Worm (Caenorhabditis elegans) whole organism, L2 larva: Measurements from ENCODE around the gene ZK1240.5.

Experiments used
- C34F6.9 ChIP-seq: fragments of 150-350 bp; optimal IDR thresholded peaks from 2 replicates; lab custom pipeline; 2014; ENCODE audit warnings: missing biosample characterization, missing genetic modification characterization
- ZK546.5 ChIP-seq: sonication (generic microtip); optimal IDR thresholded peaks from 2 replicates; lab custom pipeline; 2017; ENCODE audit warnings: missing biosample characterization, missing genetic modification characterization
- aly-2 ChIP-seq: fragments of 150-350 bp; optimal IDR thresholded peaks from 2 replicates; lab custom pipeline; 2014; ENCODE audit warnings: missing biosample characterization, missing genetic modification characterization
- ama-1 ChIP-seq: fragments of 150-350 bp; optimal IDR thresholded peaks from 2 replicates; lab custom pipeline; 2018; ENCODE audit warnings: inconsistent platforms
- blmp-1 ChIP-seq: sonication (generic microtip); optimal IDR thresholded peaks from 2 replicates; lab custom pipeline; 2017; ENCODE audit warnings: missing genetic modification characterization, mild to moderate bottlenecking, missing compliant biosample characterization, antibody characterized with exemption, moderate library complexity; ENCODE audit not compliant: insufficient read depth
- ceh-82 ChIP-seq: fragments of 150-350 bp; optimal IDR thresholded peaks from 2 replicates; lab custom pipeline; 2014; ENCODE audit warnings: missing biosample characterization, missing genetic modification characterization
- crh-2 ChIP-seq: sonication (generic microtip); optimal IDR thresholded peaks from 2 replicates; lab custom pipeline; 2017; ENCODE audit warnings: missing biosample characterization, missing genetic modification characterization
- egl-27 ChIP-seq: sonication (generic microtip); optimal IDR thresholded peaks from 3 replicates; lab custom pipeline; 2017; ENCODE audit warnings: missing biosample characterization, missing genetic modification reagents, missing genetic modification characterization
- elt-1 ChIP-seq: fragments of 150-350 bp; optimal IDR thresholded peaks from 2 replicates; lab custom pipeline; 2014; ENCODE audit warnings: missing biosample characterization, missing genetic modification characterization
- lin-11 ChIP-seq: fragments of 150-350 bp; sonication (generic microtip); optimal IDR thresholded peaks from 2 replicates; lab custom pipeline; 2014; ENCODE audit warnings: missing biosample characterization, missing genetic modification characterization, inconsistent platforms, mixed read lengths
- lin-13 ChIP-seq: fragments of 150-350 bp; optimal IDR thresholded peaks from 2 replicates; lab custom pipeline; 2014; ENCODE audit warnings: missing biosample characterization, missing genetic modification reagents, missing genetic modification characterization
- lin-39 ChIP-seq: fragments of 150-350 bp; optimal IDR thresholded peaks from 2 replicates; lab custom pipeline; 2014; ENCODE audit warnings: missing biosample characterization, missing genetic modification reagents, missing genetic modification characterization
- lsy-2 ChIP-seq, 2 experiments: fragments of 150-350 bp in 1 of 2; sonication (generic microtip) in 1 of 2; optimal IDR thresholded peaks; 2 replicates each; lab custom pipeline; 2014 to 2017; ENCODE audit warnings: missing biosample characterization in 2 of 2, missing genetic modification characterization in 2 of 2
- mab-5 ChIP-seq: fragments of 150-350 bp; optimal IDR thresholded peaks from 2 replicates; lab custom pipeline; 2014; ENCODE audit warnings: missing biosample characterization, missing genetic modification characterization
- mbf-1 ChIP-seq: sonication (generic microtip); optimal IDR thresholded peaks from 2 replicates; lab custom pipeline; 2017; ENCODE audit warnings: missing biosample characterization, missing genetic modification characterization
- mdl-1 ChIP-seq, 2 experiments: fragments of 150-350 bp in 1 of 2; sonication (generic microtip) in 1 of 2; optimal IDR thresholded peaks; 2 replicates each; lab custom pipeline; 2017; ENCODE audit warnings: missing biosample characterization in 2 of 2, missing genetic modification characterization in 2 of 2
- nhr-10 ChIP-seq: sonication (generic microtip); optimal IDR thresholded peaks from 2 replicates; lab custom pipeline; 2017; ENCODE audit warnings: missing biosample characterization, missing genetic modification characterization
- nhr-129 ChIP-seq: fragments of 150-350 bp; optimal IDR thresholded peaks from 2 replicates; lab custom pipeline; 2014; ENCODE audit warnings: missing biosample characterization, missing genetic modification characterization
- nhr-23 ChIP-seq: fragments of 150-350 bp; optimal IDR thresholded peaks from 2 replicates; lab custom pipeline; 2014; ENCODE audit warnings: missing biosample characterization, missing genetic modification reagents, missing genetic modification characterization
- nhr-237 ChIP-seq: fragments of 150-350 bp; optimal IDR thresholded peaks from 2 replicates; lab custom pipeline; 2014; ENCODE audit warnings: missing biosample characterization, missing genetic modification characterization
- nhr-25 ChIP-seq: fragments of 150-350 bp; sonication (generic microtip); optimal IDR thresholded peaks from 3 replicates; lab custom pipeline; 2014; ENCODE audit warnings: missing biosample characterization, missing genetic modification characterization
- nhr-6 ChIP-seq: fragments of 150-350 bp; optimal IDR thresholded peaks from 2 replicates; lab custom pipeline; 2014; ENCODE audit warnings: missing biosample characterization, missing genetic modification characterization
- nhr-77 ChIP-seq: fragments of 150-350 bp; optimal IDR thresholded peaks from 2 replicates; lab custom pipeline; 2014; ENCODE audit warnings: missing biosample characterization, missing genetic modification characterization
- peb-1 ChIP-seq: fragments of 150-350 bp; optimal IDR thresholded peaks from 2 replicates; lab custom pipeline; 2014; ENCODE audit warnings: missing biosample characterization, missing genetic modification characterization
- skn-1 ChIP-seq: sonication (generic microtip); optimal IDR thresholded peaks from 2 replicates; lab custom pipeline; 2017; ENCODE audit warnings: missing biosample characterization, missing genetic modification characterization
- sma-3 ChIP-seq: sonication (generic microtip); optimal IDR thresholded peaks from 2 replicates; lab custom pipeline; 2016; ENCODE audit warnings: missing genetic modification reagents, missing genetic modification characterization, missing compliant biosample characterization
- sma-9 ChIP-seq, 2 experiments: fragments of 150-350 bp in 1 of 2; sonication (generic microtip) in 1 of 2; optimal IDR thresholded peaks; 2 replicates each; lab custom pipeline; 2014 to 2016; ENCODE audit warnings: missing genetic modification characterization in 2 of 2, mild to moderate bottlenecking in 1 of 2, missing biosample characterization in 1 of 2, missing compliant biosample characterization in 1 of 2, missing genetic modification reagents in 1 of 2, moderate library complexity in 1 of 2
- snpc-4 ChIP-seq: fragments of 150-350 bp; optimal IDR thresholded peaks from 2 replicates; lab custom pipeline; 2014; ENCODE audit warnings: missing biosample characterization, missing genetic modification characterization
- unc-39 ChIP-seq: fragments of 150-350 bp; optimal IDR thresholded peaks from 2 replicates; lab custom pipeline; 2014; ENCODE audit warnings: missing biosample characterization, missing genetic modification characterization
- unc-55 ChIP-seq: fragments of 150-350 bp; sonication (generic microtip); optimal IDR thresholded peaks from 3 replicates; lab custom pipeline; 2014; ENCODE audit warnings: missing biosample characterization, missing genetic modification reagents, missing genetic modification characterization
- unc-62 ChIP-seq: fragments of 150-350 bp; optimal IDR thresholded peaks from 2 replicates; lab custom pipeline; 2014; ENCODE audit warnings: missing biosample characterization, missing genetic modification reagents, missing genetic modification characterization
- zag-1 ChIP-seq: fragments of 150-350 bp; optimal IDR thresholded peaks from 2 replicates; lab custom pipeline; 2014; ENCODE audit warnings: missing biosample characterization, missing genetic modification characterization
- ztf-1 ChIP-seq: fragments of 200-800 bp; sonication (Bioruptor generic); conservative IDR thresholded peaks from 2 replicates; pipeline ENCODE4 v1.3.6; 2022; ENCODE audit warnings: missing genetic modification characterization, missing compliant biosample characterization
- ztf-4 ChIP-seq: fragments of 150-350 bp; optimal IDR thresholded peaks from 2 replicates; lab custom pipeline; 2014; ENCODE audit warnings: missing biosample characterization, missing genetic modification characterization

The ZK1240.5 gene

ce11 chrII:2304575-2304974 lies 13.2 kb downstream of the ZK1240.5 start:
- no peak for TF ChIP-seq unc-62 (GFP tag; lab: Kevin White, UChicago)
- TF ChIP-seq mab-5 (tag; lab: Kevin White, UChicago): no peak
- TF ChIP-seq nhr-23: no peak
- no peak for TF ChIP-seq sma-9 (GFP tag; optimal IDR thresholded peaks at IDR 0.05; lab: Kevin White, UChicago)
- no peak for TF ChIP-seq sma-9 (tag; optimal IDR thresholded peaks at IDR 0.05; lab: Kevin White, UChicago)
- TF ChIP-seq ztf-1 (GFP tag; lab: Robert Waterston, UW): no peak
- no peak for TF ChIP-seq aly-2
- no peak for TF ChIP-seq nhr-77 (tag; lab: Kevin White, UChicago)
- no peak for TF ChIP-seq lin-11 (tag; lab: Kevin White, UChicago)
- no peak for TF ChIP-seq ama-1
- no peak for TF ChIP-seq peb-1 (tag; lab: Kevin White, UChicago)
- TF ChIP-seq C34F6.9: no peak
- TF ChIP-seq nhr-129 (tag; lab: Kevin White, UChicago): no peak
- TF ChIP-seq mdl-1 (tag; optimal IDR thresholded peaks at IDR 0.05; lab: Kevin White, UChicago): no peak
- TF ChIP-seq, all 48 proteins: peak for 0

ce11 chrII:2302330-2302729 lies 15.4 kb downstream of the ZK1240.5 start, which contains the start of gene B0281.6:
Gene B0281.6 (minus strand): TSS chrII:2302430.
- TF ChIP-seq sma-3 (no peak), lin-39 (tag; lab: Kevin White, UChicago) (no peak), nhr-129 (tag; lab: Kevin White, UChicago) (no peak)

- TF ChIP-seq aly-2 (no peak), elt-1 (tag; lab: Kevin White, UChicago) (no peak), lin-11 (tag; lab: Kevin White, UChicago) (no peak), zag-1 (tag; lab: Kevin White, UChicago) (no peak), nhr-10 (tag; lab: Kevin White, UChicago) (no peak), ztf-1 (GFP tag; lab: Robert Waterston, UW) (no peak), lsy-2 (tag; optimal IDR thresholded peaks at IDR 0.05; lab: Kevin White, UChicago) (no peak), mbf-1 (no peak), skn-1 (tag; lab: Kevin White, UChicago) (no peak), egl-27 (tag; lab: Kevin White, UChicago) (no peak), nhr-25 (tag; lab: Kevin White, UChicago) (no peak), nhr-77 (tag; lab: Kevin White, UChicago) (no peak), ama-1 (no peak), ZK546.5 (tag; lab: Kevin White, UChicago) (no peak), unc-55 (GFP tag; lab: Kevin White, UChicago) (no peak)
- TF ChIP-seq, all 48 proteins: peak for 0
Measured at ce11 chrII:2300861-2301260, 16.9 kb downstream of the ZK1240.5 start, which contains the start of gene B0281.5. Gene B0281.5 (minus strand): TSS chrII:2300961.

ce11 chrII:2298742-2299141 lies 19.0 kb downstream of the ZK1240.5 start, which contains the start of gene B0281.4:
Gene B0281.4 (minus strand): TSS chrII:2298842.
- TF ChIP-seq nhr-10 (tag; lab: Kevin White, UChicago) (no peak), nhr-237 (no peak), snpc-4 (tag; lab: Kevin White, UChicago) (no peak), ceh-82 (tag; lab: Kevin White, UChicago) (no peak), crh-2 (no peak), sma-3 (no peak), ztf-4 (tag; lab: Kevin White, UChicago) (no peak)

- TF ChIP-seq blmp-1 (tag; lab: Kevin White, UChicago): no peak
- no peak for TF ChIP-seq lin-13 (GFP tag; lab: Kevin White, UChicago)
- no peak for TF ChIP-seq nhr-6 (tag; lab: Kevin White, UChicago)
- TF ChIP-seq sma-3: no peak
- no peak for TF ChIP-seq unc-39
Measured at ce11 chrII:2295817-2296315, 21.9 kb downstream of the ZK1240.5 start, which contains the start of gene fbxc-25. Gene fbxc-25 (minus strand): TSS chrII:2296265.
